Fruit fly (Drosophila melanogaster): ENCODE data around the gene Gdh.

Gene Gdh

DNA sequence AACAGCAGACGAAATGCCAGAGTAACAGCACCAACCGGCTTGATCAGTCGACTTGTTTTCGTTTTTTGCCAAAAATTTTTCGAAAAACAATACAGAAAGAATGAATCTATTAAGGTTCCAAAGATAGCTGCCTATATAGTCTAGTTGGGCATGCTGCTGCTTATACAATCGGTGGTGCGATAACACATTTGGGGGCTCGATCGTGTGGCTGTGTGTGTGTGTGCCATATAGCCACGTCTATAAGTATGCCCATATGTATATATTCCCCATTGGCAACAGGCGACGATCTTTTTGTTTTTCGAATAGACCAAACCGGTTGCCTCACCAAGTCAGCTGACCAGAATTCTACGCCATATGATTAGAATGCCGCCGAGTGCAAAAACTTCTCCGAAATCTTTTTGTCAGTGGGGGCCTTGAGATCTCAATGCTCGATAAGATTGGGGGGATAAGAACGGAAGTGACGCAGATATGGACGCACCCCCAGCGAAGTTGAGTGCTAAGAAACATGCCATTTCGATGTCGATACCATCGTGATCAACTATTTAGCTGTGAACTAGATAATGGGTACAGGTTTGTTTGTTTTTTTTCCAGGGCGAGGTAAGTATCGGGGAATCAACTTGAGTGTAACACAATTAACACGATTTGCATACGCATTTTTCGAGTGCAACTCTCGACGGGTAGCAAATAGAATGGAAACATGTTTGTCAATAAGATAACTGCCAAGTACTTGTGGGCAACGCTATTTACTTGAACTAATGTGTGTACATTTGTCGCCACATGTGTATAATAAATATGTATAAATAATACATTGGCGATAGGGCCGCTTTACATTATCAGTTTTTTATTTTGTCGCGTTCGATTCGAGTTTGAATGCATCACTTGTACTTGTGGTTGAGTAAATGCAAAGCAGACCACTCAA, 2.7 kb downstream of the Gdh start:
- TF ChIP-seq OdsH (GFP tag; optimal IDR thresholded peaks at IDR 0.05) = peak; percentile 54
- peak; percentile 26 for TF ChIP-seq dmrt93B (GFP tag; optimal IDR thresholded peaks at IDR 0.05)
- TF ChIP-seq rgr (GFP tag; optimal IDR thresholded peaks at IDR 0.05) = peak; percentile 39
- no peak for TF ChIP-seq jim (GFP tag; optimal IDR thresholded peaks at IDR 0.05)
- TF ChIP-seq foxo (GFP tag; optimal IDR thresholded peaks at IDR 0.05) = no peak
- TF ChIP-seq Myc (optimal IDR thresholded peaks at IDR 0.05) = no peak
- TF ChIP-seq CrebA (GFP tag; optimal IDR thresholded peaks at IDR 0.05; ENCODE audit: borderline replicate concordance) = no peak
- peak; percentile 12 for TF ChIP-seq Jra (GFP tag; optimal IDR thresholded peaks at IDR 0.05)
- TF ChIP-seq psq (GFP tag; optimal IDR thresholded peaks at IDR 0.05) = no peak
- TF ChIP-seq Dif (GFP tag; optimal IDR thresholded peaks at IDR 0.05; ENCODE audit: partially characterized antibody) = no peak
- no peak for TF ChIP-seq Rel (GFP tag; optimal IDR thresholded peaks at IDR 0.05)
- TF ChIP-seq Rel (tag; optimal IDR thresholded peaks at IDR 0.05) = no peak
- peak; percentile 80 for TF ChIP-seq Hr83 (GFP tag; optimal IDR thresholded peaks at IDR 0.05; ENCODE audit: poor library complexity, severe bottlenecking)
- TF ChIP-seq pan (optimal IDR thresholded peaks at IDR 0.05) = no peak
- TF ChIP-seq CG9705 (GFP tag; optimal IDR thresholded peaks at IDR 0.05) = peak; percentile 11
- TF ChIP-seq sv (GFP tag; optimal IDR thresholded peaks at IDR 0.05) = peak; percentile 71
- no peak for TF ChIP-seq tai (GFP tag; optimal IDR thresholded peaks at IDR 0.05)
- TF ChIP-seq fru (GFP tag; optimal IDR thresholded peaks at IDR 0.05) = no peak
- TF ChIP-seq Sp1 (GFP tag; optimal IDR thresholded peaks at IDR 0.05) = no peak
- no peak for TF ChIP-seq Dfd (GFP tag; optimal IDR thresholded peaks at IDR 0.05)
- peak; percentile 32 for TF ChIP-seq h (GFP tag; optimal IDR thresholded peaks at IDR 0.05)
- peak; percentile 38 for TF ChIP-seq Hnf4 (GFP tag; optimal IDR thresholded peaks at IDR 0.05)

DNA sequence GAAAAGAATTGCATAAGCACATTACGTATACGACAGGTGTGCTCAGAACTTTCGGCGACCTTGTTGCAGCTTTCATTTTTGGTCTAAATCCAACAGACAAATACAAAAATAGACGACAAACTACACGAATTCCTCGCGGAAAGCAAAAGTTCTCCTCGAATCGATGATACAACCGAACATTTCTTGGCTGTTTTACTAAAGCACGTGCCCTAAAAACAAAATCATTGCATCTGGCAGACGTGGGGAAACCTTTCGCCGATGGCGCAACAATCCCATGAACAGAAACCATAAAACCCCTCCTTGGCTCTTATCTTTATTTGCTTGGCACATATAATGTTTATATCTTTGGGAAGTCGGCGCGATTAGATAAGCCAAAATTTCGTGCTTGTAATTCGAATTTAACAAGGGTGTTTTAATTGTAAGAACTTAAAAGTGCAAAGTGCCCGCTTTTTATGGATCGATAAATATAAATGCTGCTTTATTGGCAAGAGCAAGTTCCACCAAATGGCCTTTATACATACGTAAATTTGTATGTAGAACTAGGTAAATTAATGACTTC, 4.3 kb downstream of the Gdh start:
- TF ChIP-seq CrebA (GFP tag; optimal IDR thresholded peaks at IDR 0.05; ENCODE audit: borderline replicate concordance) (no peak), sage (GFP tag; optimal IDR thresholded peaks at IDR 0.05) (no peak), Rel (GFP tag; optimal IDR thresholded peaks at IDR 0.05) (no peak), Rel (tag; optimal IDR thresholded peaks at IDR 0.05) (peak; percentile 41)

DNA sequence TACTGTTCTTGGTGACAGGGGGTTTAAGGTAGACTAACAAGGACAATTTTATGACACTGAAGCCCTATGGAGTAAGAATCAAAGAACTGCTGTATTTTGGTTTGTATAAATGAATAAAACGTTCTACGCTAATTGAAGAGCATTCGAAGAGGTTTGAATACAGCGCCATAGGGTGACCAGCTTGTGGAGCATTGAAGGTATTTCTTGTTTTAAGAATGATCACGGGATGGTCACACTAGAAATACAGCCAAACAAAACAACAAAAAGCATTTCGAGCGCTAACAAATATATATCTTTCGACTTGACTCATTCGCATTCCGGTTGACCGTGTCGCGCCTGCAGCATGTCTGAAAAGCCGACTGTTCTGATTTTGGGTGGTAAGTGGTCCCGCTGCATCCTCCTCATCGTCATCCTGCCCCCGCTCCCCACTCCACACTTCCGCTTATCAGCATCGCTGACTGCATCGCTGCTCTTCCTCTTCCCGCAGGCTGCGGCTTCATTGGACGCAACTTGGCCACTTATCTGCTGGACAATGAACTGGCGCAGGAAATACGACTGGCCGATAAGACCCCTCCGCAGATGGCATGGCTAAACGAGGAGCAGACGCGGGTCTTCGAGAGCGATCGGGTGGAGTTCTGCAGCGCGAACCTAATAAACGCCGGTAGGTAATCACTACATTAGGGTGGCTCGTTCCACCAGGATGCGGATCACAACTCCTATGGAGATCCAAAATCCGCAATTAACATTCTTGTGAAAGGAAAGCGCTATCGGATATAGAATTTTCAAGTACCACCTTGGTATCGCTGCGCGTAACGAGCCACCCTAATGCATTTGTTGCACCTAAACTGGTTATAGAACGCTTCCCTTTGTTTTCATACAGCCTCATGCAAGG, 9.0 kb downstream of the Gdh start, which contains the start of gene CG5854:
CG5854 (plus strand) TSS at position 229 of the 892 bp plus-strand sequence.
- peak; percentile 73 for TF ChIP-seq CG9705 (GFP tag; optimal IDR thresholded peaks at IDR 0.05)
- TF ChIP-seq h (GFP tag; optimal IDR thresholded peaks at IDR 0.05) = peak; percentile 96
- TF ChIP-seq CrebA (GFP tag; optimal IDR thresholded peaks at IDR 0.05; ENCODE audit: borderline replicate concordance) = no peak
- TF ChIP-seq OdsH (GFP tag; optimal IDR thresholded peaks at IDR 0.05) = peak; percentile 96
- TF ChIP-seq N (GFP tag; optimal IDR thresholded peaks at IDR 0.05) = no peak
- TF ChIP-seq GATAd (GFP tag; optimal IDR thresholded peaks at IDR 0.05) = peak; percentile 63
- no peak for TF ChIP-seq Myc (optimal IDR thresholded peaks at IDR 0.05)
- peak; percentile 77 for TF ChIP-seq Mio (GFP tag; optimal IDR thresholded peaks at IDR 0.05)
- TF ChIP-seq Rel (GFP tag; optimal IDR thresholded peaks at IDR 0.05) = no peak
- TF ChIP-seq Rel (tag; optimal IDR thresholded peaks at IDR 0.05) = peak; percentile 58
- no peak for TF ChIP-seq Vsx2 (GFP tag; optimal IDR thresholded peaks at IDR 0.05; ENCODE audit: partially characterized antibody)
- TF ChIP-seq fru (GFP tag; optimal IDR thresholded peaks at IDR 0.05) = peak; percentile 95
- peak; percentile 82 for TF ChIP-seq woc (GFP tag; optimal IDR thresholded peaks at IDR 0.05)
- TF ChIP-seq Dfd (GFP tag; optimal IDR thresholded peaks at IDR 0.05) = no peak
- TF ChIP-seq ey (GFP tag; optimal IDR thresholded peaks at IDR 0.05) = peak; percentile 97
- TF ChIP-seq Jra (GFP tag; optimal IDR thresholded peaks at IDR 0.05) = peak; percentile 50
- peak; percentile 89 for TF ChIP-seq psq (GFP tag; optimal IDR thresholded peaks at IDR 0.05)
- peak; percentile 6 for TF ChIP-seq Dif (GFP tag; optimal IDR thresholded peaks at IDR 0.05; ENCODE audit: partially characterized antibody)
- TF ChIP-seq tai (GFP tag; optimal IDR thresholded peaks at IDR 0.05) = no peak
- TF ChIP-seq lola (GFP tag; optimal IDR thresholded peaks at IDR 0.05) = no peak
- no peak for TF ChIP-seq usp (GFP tag; optimal IDR thresholded peaks at IDR 0.05)
- TF ChIP-seq pan (optimal IDR thresholded peaks at IDR 0.05) = no peak
- peak; percentile 98 for TF ChIP-seq rgr (GFP tag; optimal IDR thresholded peaks at IDR 0.05)
- TF ChIP-seq Hr83 (GFP tag; optimal IDR thresholded peaks at IDR 0.05; ENCODE audit: poor library complexity, severe bottlenecking) = peak; percentile 87
- peak; percentile 92 for TF ChIP-seq CG32264 (GFP tag; optimal IDR thresholded peaks at IDR 0.05)
- TF ChIP-seq Hr78 (GFP tag; optimal IDR thresholded peaks at IDR 0.05) = no peak
- no peak for TF ChIP-seq sage (GFP tag; optimal IDR thresholded peaks at IDR 0.05)
- TF ChIP-seq brk (GFP tag; optimal IDR thresholded peaks at IDR 0.05) = no peak
- TF ChIP-seq Hnf4 (GFP tag; optimal IDR thresholded peaks at IDR 0.05) = peak; percentile 92
- TF ChIP-seq sv (GFP tag; optimal IDR thresholded peaks at IDR 0.05) = peak; percentile 63
- peak; percentile 31 for TF ChIP-seq dsf (GFP tag; optimal IDR thresholded peaks at IDR 0.05; ENCODE audit: borderline replicate concordance)
- TF ChIP-seq jim (GFP tag; optimal IDR thresholded peaks at IDR 0.05) = peak; percentile 35
- peak; percentile 95 for TF ChIP-seq br (GFP tag; optimal IDR thresholded peaks at IDR 0.05)
- peak; percentile 69 to 98 for TF ChIP-seq foxo (GFP tag; optimal IDR thresholded peaks at IDR 0.05)
- peak; percentile 91 for TF ChIP-seq HLH106 (tag; optimal IDR thresholded peaks at IDR 0.05)
- TF ChIP-seq Sp1 (GFP tag; optimal IDR thresholded peaks at IDR 0.05) = peak; percentile 93
- TF ChIP-seq dl (GFP tag; optimal IDR thresholded peaks at IDR 0.05; ENCODE audit: insufficient read depth in 1 of 2, partially characterized antibody in 2 of 2) = no peak

Measured in whole organism, wandering third instar larva.